Fruit fly (Drosophila melanogaster) ovary, adult (tissue): Measurements from ENCODE around the gene Sbf.

Source experiments
- CG17801 ChIP-seq: fragments of 200-800 bp; optimal IDR thresholded peaks from 2 replicates; lab custom pipeline; 2019; ENCODE audit warnings: missing biosample characterization, mild to moderate bottlenecking, missing genetic modification characterization, moderate library complexity; ENCODE audit not compliant: partially characterized antibody

The Sbf gene

DNA sequence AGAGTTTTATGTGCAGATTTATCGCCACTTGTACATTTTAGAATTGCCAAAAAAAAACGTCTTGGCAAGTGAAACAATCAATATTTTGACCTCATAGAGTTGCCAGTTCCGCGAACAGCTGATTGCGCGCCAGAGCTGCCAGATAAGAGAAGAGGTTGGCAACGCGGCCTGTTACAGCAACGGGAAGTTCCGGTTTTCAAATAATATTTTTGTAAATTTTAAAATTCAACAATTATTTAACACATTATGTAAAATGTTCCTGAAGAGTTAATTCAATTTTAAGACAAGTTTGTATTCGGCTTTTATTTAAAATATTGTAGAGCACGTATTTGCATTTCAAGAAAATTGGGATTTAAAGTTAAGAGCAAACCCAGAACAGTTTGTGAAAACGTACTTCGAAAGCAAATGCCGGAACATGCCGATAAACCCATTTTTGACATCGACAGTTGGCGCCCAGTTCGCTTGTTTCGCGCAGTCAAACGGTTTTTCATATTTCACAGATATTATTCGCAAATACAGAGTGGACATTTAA lies 10.0 kb downstream of the Sbf start, which contains the start of the genes prd1 and HisCl1:
TSS of gene prd1 (minus strand) at position 320 of the 532 bp plus-strand sequence.
TSS of gene HisCl1 (plus strand) at position 482 of the 532 bp plus-strand sequence.
- TF ChIP-seq CG17801 (GFP tag; lab: Kevin White, UChicago) = no peak

DNA sequence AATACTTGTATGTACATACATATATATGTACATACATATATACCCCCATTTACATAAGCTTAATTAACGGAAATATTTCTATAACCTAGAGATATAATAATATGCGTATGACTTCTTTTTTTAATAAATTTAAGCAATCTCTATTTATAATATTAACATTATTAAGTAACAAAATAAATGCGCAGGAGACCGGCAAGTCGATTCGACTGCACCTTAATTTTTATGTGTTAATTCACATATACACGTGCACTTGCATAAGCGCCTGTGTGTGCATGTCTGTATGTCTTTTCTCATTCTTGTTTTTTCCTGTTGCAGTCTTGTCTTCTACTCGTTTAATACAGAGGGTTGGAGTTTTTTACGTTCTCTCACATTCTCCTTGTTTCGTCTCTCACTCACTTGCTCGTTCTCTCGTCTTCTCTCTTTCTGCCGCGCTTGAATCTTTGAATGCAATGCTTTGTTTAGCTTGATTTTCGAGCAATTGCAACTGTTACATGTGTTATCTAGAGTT lies 16.5 kb downstream of the Sbf start:
- peak; percentile 92 for TF ChIP-seq CG17801 (GFP tag; lab: Kevin White, UChicago)

DNA sequence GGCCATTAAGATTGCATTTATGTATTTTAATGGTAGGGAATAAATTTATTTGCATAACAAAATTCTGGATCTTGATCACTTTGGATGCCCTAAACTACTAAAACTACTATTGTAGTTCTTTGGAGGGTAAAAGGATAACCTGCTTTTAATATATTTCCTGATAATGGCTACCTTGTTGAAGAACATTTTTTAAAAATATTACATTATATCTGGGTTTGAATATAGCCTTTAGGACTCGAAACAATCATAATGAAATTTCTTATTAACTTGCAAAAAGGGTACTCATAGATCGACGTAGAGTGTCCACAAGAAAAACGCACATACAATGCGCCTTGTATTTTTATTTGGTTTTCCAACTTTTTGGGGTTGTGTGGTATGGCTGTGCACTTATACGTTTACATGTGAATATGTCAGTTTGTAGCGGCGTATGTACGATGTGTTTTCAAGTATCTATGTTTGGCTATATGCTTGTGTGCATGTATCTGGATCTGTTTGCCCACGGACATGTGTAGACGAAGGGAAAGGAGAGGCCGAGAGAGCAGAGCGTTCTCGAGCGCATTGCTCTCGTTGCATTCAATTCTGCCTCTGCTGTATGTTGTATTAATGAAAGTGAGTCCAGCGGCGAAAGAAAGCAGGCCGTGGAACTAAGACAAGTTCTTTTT lies 17.3 kb downstream of the Sbf start:
- no peak for TF ChIP-seq CG17801 (GFP tag; lab: Kevin White, UChicago)

DNA sequence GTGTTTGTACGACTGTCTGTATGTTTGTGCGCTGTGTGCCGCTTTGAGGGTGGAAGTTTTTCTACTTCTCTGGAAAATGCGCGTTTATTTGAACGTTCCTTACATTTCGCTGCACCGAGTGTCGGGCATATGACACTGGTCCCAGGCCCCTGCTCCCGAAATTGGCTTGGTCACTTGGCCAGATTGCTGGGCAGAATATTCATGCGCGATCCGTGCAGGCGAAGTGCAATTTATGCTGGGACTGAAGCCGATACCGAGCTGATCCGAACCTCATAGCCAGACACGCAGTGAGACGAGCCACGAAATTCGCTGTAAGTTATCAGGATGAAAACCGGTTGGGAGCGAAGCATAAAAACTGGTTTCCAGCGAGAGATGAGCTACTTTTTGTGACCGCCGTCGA lies 17.9 kb downstream of the Sbf start:
- TF ChIP-seq CG17801 (GFP tag; lab: Kevin White, UChicago) = no peak

DNA sequence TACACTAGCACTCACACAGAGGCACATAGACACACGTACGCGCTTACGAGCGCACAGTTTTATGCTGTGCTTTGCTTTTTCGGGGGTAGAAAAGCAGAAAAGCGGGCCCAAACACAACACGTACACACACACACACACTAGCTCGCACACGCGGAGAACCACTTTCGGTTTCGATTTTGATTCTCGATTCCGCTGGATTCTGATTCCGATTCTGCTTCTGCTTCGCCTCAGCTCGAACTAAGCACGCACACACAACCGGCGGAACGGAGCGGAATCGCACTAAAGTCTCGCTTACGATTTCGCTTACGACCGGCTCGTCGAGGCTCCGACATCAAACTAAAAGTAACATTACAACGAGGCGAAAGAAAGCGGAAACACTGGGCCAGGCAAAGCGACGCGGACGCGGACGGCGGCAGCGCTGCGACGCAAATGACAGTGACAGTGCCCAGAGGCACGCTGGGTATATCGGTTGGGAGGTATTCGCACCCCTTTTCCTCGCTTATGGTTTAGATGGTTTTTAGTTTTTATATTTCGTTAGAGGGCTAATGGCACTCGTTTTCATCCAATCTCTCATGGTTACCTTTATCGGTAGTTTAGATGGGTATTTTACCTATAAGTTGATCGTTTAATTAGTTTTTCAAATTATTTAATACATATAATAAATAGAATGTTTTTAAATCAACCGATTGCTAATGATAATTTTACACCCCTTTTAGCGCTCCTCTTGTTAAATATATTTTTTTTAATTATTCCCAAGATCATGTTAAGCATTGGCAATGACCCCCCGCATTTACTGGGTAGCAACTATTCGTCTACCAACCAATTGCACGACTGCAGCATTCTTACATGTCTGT lies 18.5 kb downstream of the Sbf start:
- peak; percentile 55 for TF ChIP-seq CG17801 (GFP tag; lab: Kevin White, UChicago)

DNA sequence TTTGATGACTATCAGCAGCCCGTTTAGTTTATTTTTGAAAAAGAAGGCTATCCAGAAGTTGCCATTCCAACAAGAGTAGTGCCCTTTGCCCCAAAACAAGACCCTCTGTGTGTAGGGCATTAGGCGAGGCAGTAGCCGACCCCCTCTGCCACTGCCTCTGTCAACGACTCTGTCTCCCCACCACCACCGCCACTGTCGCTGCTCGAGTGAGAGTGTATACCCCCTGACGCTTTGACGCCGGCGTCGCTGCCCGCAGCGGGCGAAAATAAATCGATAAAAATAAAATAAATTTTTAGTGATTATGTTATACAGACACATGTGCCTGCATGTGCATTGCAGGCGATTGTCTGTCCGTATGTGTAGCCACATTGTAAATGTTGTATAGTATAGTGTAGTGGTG lies 19.7 kb downstream of the Sbf start:
- no peak for TF ChIP-seq CG17801 (GFP tag; lab: Kevin White, UChicago)

DNA sequence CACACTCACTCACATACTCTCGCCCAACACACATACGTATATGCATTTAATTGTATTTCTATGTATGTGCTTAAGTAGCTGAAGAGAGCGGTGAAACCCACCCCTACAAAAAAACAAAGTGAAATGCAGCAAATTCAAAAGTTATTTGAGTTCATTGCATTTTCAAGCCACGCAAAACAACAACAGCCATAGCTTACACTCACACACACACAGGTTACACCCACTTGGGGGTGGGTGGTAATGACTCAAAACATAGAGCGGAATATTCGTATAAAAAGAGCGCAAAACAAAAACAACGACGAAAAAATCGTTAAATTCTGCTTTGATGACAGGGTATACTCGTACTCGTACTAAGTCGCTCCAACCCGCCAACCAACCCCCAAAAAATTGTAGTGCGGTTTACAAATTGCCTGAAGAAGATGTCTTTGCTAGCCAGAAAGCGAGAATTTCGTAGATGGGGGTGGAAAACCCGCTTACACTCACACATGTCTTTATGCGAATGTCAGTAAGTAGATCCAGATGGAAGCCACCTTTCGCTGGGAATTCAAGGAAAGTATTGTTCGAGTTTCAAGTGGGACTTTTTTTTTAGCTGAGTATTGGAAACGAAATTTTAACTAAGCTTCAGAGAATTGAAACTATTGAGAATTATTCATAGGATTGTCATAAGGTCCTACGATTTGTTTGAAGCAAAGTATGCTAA lies 20.5 kb downstream of the Sbf start:
- TF ChIP-seq CG17801 (GFP tag; lab: Kevin White, UChicago) = no peak

DNA sequence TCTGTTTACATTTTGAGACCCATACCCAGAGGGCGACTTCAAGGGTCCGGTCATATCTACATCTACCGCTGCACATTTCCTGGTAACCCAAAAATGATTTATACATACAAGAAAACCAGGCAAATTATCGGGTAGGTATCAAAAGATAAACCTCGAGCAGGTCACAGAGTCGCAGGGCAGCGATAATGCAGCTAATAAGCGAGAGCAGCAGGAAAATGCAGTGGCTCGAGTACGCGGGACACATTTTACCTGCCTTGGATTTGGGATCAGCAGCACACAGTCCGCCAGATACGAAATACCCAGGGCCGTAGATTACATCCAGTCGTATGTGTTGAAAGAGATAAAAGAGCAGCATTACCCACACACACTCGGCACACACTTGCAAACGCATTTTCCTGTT lies 21.5 kb downstream of the Sbf start:
- no peak for TF ChIP-seq CG17801 (GFP tag; lab: Kevin White, UChicago)

DNA sequence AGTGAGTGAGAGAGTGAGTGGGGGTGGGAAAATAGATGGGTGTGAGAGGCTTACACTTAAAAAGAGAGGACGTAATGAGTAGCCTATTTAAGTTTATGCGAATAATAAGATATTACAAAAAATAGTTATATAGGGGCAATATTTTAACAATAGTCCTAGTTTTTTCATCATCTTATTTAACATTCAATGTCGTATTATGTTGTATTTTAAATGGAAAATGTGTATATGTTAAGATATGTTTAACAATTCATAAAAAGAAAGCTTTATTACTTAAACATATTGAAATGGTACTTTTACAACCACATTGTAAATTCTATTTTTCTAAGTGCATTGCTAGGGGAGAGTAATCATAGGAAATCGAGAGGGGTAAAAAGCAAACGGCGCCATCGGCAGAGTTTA lies 22.8 kb downstream of the Sbf start:
- TF ChIP-seq CG17801 (GFP tag; lab: Kevin White, UChicago) = no peak

DNA sequence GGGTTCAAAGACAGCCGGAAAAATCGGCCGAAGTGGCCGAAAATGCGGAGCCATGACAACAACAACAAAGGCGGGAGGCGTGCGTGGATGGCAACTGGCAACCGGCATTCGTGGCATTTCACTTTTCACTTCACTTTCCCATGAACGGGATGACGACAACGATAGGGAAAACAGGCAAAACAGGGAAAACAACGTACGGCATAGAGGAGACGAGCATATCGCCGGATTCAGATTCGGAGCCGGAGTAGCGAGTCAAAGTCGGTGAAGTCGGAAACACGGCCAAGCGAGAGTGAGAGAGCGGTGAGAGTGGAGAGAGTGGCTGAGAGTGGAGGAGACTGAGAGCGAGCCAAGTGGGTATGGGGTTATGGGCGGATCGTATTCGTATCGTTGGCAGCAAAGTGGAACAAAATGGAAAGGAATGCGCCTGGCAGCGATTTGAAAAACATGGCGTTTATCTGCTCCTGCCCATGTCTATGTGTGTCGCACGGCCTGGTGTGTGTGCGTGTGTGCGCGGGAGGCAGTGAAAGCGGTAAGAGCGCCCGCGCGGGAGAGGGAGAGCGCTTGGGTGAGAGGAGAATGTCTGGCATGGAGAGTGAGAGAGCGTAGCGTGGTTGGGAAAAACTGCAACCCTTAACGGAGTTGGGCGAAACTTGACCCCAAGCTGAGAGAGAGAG lies 23.3 kb downstream of the Sbf start:
- TF ChIP-seq CG17801 (GFP tag; lab: Kevin White, UChicago) = no peak

DNA sequence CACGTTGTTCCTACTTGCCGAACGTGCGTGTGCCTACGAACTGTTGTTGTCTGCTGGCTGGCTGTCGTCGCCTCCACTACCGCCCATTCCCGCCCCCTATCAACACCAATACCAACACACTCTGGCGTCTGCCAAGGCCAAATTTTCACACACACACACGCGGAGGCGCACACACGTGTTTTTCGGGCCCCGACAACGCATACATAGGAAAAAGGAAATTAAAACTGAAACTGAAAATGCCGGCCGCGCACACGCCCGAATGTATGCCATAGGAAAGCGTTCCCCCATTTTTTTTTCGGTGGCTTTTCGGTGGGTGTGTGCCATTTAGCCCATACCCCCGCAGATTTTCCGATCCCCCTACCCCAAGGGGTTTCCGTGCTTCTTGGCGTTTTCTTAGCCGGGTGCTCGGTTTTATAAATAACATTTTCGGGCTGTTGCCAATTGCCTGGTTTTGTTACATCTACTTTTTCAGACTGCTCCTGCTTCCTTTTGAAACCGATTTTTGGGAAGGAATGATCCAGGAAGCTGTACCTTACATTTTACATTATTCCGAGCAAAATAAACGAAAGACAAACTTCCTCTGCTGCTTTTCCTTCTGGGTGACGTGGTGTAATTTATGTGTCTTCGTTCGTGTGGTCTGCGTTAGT lies 24.4 kb downstream of the Sbf start:
- no peak for TF ChIP-seq CG17801 (GFP tag; lab: Kevin White, UChicago)

DNA sequence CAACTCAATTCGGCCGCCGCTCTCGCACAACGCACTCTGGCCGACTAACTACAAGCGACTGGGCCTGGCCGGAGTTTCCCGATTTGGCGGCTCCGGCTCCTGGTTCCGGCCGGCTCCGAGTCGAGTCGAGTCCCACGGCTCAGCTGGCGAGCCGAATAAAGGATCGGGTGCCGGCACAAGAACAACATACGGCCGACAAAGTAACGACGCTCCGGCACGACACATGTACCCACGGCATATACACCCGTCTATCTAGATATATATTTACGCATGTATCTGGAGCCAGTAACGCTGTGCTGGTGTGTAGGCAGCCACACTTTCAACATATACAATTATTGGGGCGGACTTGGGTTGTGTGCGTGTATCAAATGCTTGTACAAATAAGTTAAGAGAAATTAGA lies 25.3 kb downstream of the Sbf start:
- TF ChIP-seq CG17801 (GFP tag; lab: Kevin White, UChicago) = no peak

DNA sequence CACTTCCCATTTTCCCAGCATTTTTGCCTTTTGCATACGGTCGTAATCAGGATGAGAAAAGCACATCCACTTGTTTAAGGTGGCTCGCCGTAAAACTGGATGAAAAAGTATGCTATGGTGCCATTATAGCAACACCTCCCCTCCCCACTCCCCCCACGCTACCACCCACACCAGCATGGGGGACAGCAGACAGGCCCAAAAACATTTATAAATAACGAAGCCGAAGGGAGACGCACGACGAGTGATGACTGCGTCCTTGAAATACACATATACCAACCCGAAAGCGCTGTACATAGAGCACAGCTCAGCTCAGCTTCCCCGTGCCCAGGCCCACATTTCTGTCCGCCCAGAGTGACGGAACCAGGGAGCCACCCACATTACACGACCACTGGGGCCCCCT lies 26.0 kb downstream of the Sbf start:
- no peak for TF ChIP-seq CG17801 (GFP tag; lab: Kevin White, UChicago)
